Fruit fly (Drosophila melanogaster): ENCODE measurements around the gene C3G.
A peak's percentile ranks its signal among the peaks of the same experiment; 100 is the strongest.

The C3G gene

DNA sequence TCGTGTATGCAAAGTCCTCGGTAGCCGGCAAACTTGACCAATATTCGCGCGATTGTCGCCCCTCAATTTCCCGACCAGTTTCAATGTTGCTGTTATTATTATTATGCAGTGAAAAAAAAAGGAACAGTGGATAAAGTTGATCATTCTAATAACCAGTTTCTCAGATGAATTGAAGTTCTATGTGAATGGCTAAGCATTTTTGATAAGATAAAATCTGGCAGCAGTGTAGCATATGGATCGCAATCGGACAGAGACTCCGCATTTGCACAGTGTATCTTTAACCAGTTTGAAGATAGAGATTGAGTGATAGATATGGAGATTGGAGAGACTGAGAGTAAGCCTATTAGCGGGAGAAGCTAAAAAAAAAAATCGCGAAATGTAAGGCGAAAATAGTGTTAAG, 10.0 kb downstream of the C3G start (continued):
- TF ChIP-seq eg (GFP tag; IDR thresholded peaks at IDR 0.05) (peak; percentile 96), CG11762 (GFP tag; optimal IDR thresholded peaks at IDR 0.05; ENCODE audit: insufficient read depth) (peak; percentile 52), CG6276 (GFP tag; optimal IDR thresholded peaks at IDR 0.05) (peak; percentile 88), Blimp-1 (GFP tag; optimal IDR thresholded peaks at IDR 0.05) (no peak), CG8632 (GFP tag; optimal IDR thresholded peaks at IDR 0.05) (peak; percentile 63), CG9139 (GFP tag; optimal IDR thresholded peaks at IDR 0.05) (no peak), topi (GFP tag; optimal IDR thresholded peaks at IDR 0.05) (peak; percentile 74), Eip93F (GFP tag; optimal IDR thresholded peaks at IDR 0.05) (no peak), CG6854 (GFP tag; optimal IDR thresholded peaks at IDR 0.05) (no peak), CG8119 (GFP tag; IDR thresholded peaks at IDR 0.05) (peak; percentile 93), cyc (GFP tag; optimal IDR thresholded peaks at IDR 0.05) (peak; percentile 67), CG11902 (GFP tag; optimal IDR thresholded peaks at IDR 0.05) (peak; percentile 26), vri (GFP tag; optimal IDR thresholded peaks at IDR 0.05) (peak; percentile 23), dac (GFP tag; optimal IDR thresholded peaks at IDR 0.05) (peak; percentile 91)

DNA sequence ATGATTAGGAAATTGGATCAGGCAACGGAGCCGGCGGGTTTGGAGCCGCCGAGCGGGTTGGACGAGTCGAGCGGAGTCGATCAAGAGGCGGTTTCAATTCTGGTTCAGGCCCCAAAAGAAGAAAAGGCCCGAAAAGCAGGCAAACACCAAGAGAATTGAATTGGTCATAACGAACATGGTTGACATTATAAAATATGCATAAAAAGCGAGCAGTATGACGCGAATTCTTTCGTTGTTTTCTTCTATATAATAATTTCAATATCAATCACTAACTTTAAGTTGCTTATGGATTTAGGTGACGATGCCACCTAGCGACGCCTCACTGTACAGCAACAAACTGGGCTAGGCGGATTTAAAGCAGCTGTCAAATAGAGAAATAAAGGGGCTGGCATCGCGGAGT, 10.5 kb downstream of the C3G start:
- TF ChIP-seq Gug (GFP tag; IDR thresholded peaks at IDR 0.05) (peak; percentile 37; the same call in 1 of the 2 replicates), CG11294 (GFP tag; IDR thresholded peaks at IDR 0.05) (peak; percentile 37; the same call in 1 of the 2 replicates), CG15336 (GFP tag; IDR thresholded peaks at IDR 0.05) (peak; percentile 29; the same call in 1 of the 2 replicates), eg (GFP tag; IDR thresholded peaks at IDR 0.05) (peak; percentile 68), Hr38 (GFP tag; optimal IDR thresholded peaks at IDR 0.05) (no peak), Sox14 (GFP tag; optimal IDR thresholded peaks at IDR 0.05) (no peak), ss (GFP tag; optimal IDR thresholded peaks at IDR 0.05) (no peak), CG6163 (GFP tag; IDR thresholded peaks at IDR 0.05) (peak; percentile 60; the same call in 1 of the 3 replicates), Ets21C (GFP tag; optimal IDR thresholded peaks at IDR 0.05) (no peak), dac (GFP tag; optimal IDR thresholded peaks at IDR 0.05) (no peak)

DNA sequence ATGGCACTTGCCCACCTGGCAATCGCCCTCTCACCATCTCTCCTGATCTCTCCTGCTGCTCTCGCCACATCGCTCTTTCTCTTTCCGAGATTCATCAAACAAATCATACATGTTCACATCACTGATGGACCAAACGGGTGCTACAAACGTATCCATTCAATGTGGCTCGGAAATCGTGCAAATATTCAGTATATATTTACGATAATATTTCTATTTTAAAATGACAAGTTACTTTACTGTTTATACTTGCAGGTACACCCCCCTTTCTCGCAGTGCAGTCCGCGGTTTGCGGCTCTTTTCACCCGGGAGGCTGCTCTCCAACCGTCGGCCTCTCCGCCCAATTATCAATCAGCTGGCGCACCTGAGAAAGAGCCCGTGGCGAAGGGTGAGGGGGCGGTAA, 11.9 kb downstream of the C3G start:
- no peak for TF ChIP-seq fd85E (GFP tag; optimal IDR thresholded peaks at IDR 0.05)
- TF ChIP-seq cyc (GFP tag; optimal IDR thresholded peaks at IDR 0.05), result peak; percentile 75
- TF ChIP-seq net (GFP tag; optimal IDR thresholded peaks at IDR 0.05), result peak; percentile 70
- TF ChIP-seq CG32006 (GFP tag; optimal IDR thresholded peaks at IDR 0.05), result peak; percentile 91
- peak; percentile 68 for TF ChIP-seq svp (GFP tag)
- TF ChIP-seq CG34406 (GFP tag; optimal IDR thresholded peaks at IDR 0.05), result peak; percentile 65
- TF ChIP-seq lz (GFP tag; optimal IDR thresholded peaks at IDR 0.05), result peak; percentile 69
- TF ChIP-seq CG11902 (GFP tag; optimal IDR thresholded peaks at IDR 0.05), result peak; percentile 33
- peak; percentile 71 for TF ChIP-seq CG31627 (GFP tag; optimal IDR thresholded peaks at IDR 0.05)
- TF ChIP-seq esn (GFP tag; optimal IDR thresholded peaks at IDR 0.05), result peak; percentile 77
- TF ChIP-seq Met (GFP tag; optimal IDR thresholded peaks at IDR 0.05), result no peak
- no peak for TF ChIP-seq Blimp-1 (GFP tag; optimal IDR thresholded peaks at IDR 0.05)
- TF ChIP-seq CG9139 (GFP tag; optimal IDR thresholded peaks at IDR 0.05), result no peak
- peak; percentile 70; the same call in 1 of the 2 replicates for TF ChIP-seq CG11294 (GFP tag; IDR thresholded peaks at IDR 0.05)
- peak; percentile 87 for TF ChIP-seq dac (GFP tag; optimal IDR thresholded peaks at IDR 0.05)
- TF ChIP-seq Sox14 (GFP tag; optimal IDR thresholded peaks at IDR 0.05), result peak; percentile 60
- TF ChIP-seq fd59A (GFP tag; optimal IDR thresholded peaks at IDR 0.05), result no peak
- TF ChIP-seq CG6792 (GFP tag; optimal IDR thresholded peaks at IDR 0.05), result peak; percentile 64
- TF ChIP-seq achi (GFP tag; optimal IDR thresholded peaks at IDR 0.05), result peak; percentile 74
- TF ChIP-seq pdm3 (GFP tag; optimal IDR thresholded peaks at IDR 0.05), result no peak
- TF ChIP-seq CG8632 (GFP tag; optimal IDR thresholded peaks at IDR 0.05), result peak; percentile 63
- TF ChIP-seq acj6 (GFP tag; optimal IDR thresholded peaks at IDR 0.05), result peak; percentile 67
- TF ChIP-seq dsx (GFP tag; optimal IDR thresholded peaks at IDR 0.05; ENCODE audit: poor library complexity, severe bottlenecking), result no peak
- TF ChIP-seq salr (GFP tag; optimal IDR thresholded peaks at IDR 0.05), result peak in 1 of 2 experiments; percentile 49
- TF ChIP-seq OdsH (GFP tag; optimal IDR thresholded peaks at IDR 0.05), result peak; percentile 75
- TF ChIP-seq Sox102F (GFP tag; optimal IDR thresholded peaks at IDR 0.05), result peak; percentile 78
- TF ChIP-seq CG6854 (GFP tag; optimal IDR thresholded peaks at IDR 0.05), result no peak
- peak; percentile 47 for TF ChIP-seq CG16779 (tag; optimal IDR thresholded peaks at IDR 0.05)
- no peak for TF ChIP-seq Smox (GFP tag; optimal IDR thresholded peaks at IDR 0.05)
- no peak for TF ChIP-seq fkh (GFP tag; optimal IDR thresholded peaks at IDR 0.05)
- peak; percentile 48 for TF ChIP-seq CG7368 (GFP tag; optimal IDR thresholded peaks at IDR 0.05)
- TF ChIP-seq Hr38 (GFP tag; optimal IDR thresholded peaks at IDR 0.05), result no peak
- no peak for TF ChIP-seq CG10669 (GFP tag; optimal IDR thresholded peaks at IDR 0.05)
- peak; percentile 8 for TF ChIP-seq CG3032 (tag; optimal IDR thresholded peaks at IDR 0.05)
- TF ChIP-seq Eip93F (GFP tag; optimal IDR thresholded peaks at IDR 0.05), result peak; percentile 73
- TF ChIP-seq Eip78C (GFP tag), result peak; percentile 92

All from whole organism, prepupa.